Worm (Caenorhabditis elegans) whole organism, L1 larva: ENCODE measurements around the gene exc-1.

Source experiments
- blmp-1 ChIP-seq: fragments of 150-350 bp; optimal IDR thresholded peaks from 2 replicates; lab custom pipeline; 2014; ENCODE audit warnings: missing biosample characterization, missing genetic modification characterization
- ceh-63 ChIP-seq: fragments of 200-800 bp; sonication (Bioruptor generic); optimal IDR thresholded peaks from 2 replicates; lab custom pipeline; 2018; ENCODE audit warnings: mild to moderate bottlenecking, missing genetic modification characterization, missing compliant biosample characterization
- fos-1 ChIP-seq: fragments of 150-350 bp; optimal IDR thresholded peaks from 2 replicates; lab custom pipeline; 2014; ENCODE audit warnings: missing biosample characterization, missing genetic modification characterization
- mdl-1 ChIP-seq, 2 experiments: fragments of 150-350 bp; optimal IDR thresholded peaks; 2 replicates each; lab custom pipeline; 2014 to 2017; ENCODE audit warnings: missing biosample characterization in 2 of 2, missing genetic modification characterization in 2 of 2, inconsistent platforms in 1 of 2
- mep-1 ChIP-seq: fragments of 150-350 bp; optimal IDR thresholded peaks from 2 replicates; lab custom pipeline; 2014; ENCODE audit warnings: missing biosample characterization, missing genetic modification characterization
- nhr-28 ChIP-seq: fragments of 150-350 bp; optimal IDR thresholded peaks from 2 replicates; lab custom pipeline; 2014; ENCODE audit warnings: missing biosample characterization, missing genetic modification characterization
- nhr-76 ChIP-seq: sonication (generic microtip); optimal IDR thresholded peaks from 2 replicates; lab custom pipeline; 2017; ENCODE audit warnings: missing biosample characterization, missing genetic modification characterization
- nhr-85 ChIP-seq: sonication (generic microtip); peaks from one replicate; lab custom pipeline; 2016; ENCODE audit warnings: missing genetic modification characterization, inconsistent platforms, missing compliant biosample characterization
- nhr-90 ChIP-seq: sonication (generic microtip); optimal IDR thresholded peaks from 2 replicates; lab custom pipeline; 2016; ENCODE audit warnings: mild to moderate bottlenecking, missing genetic modification characterization, missing compliant biosample characterization; ENCODE audit not compliant: poor library complexity
- pag-3 ChIP-seq: sonication (generic microtip); optimal IDR thresholded peaks from 2 replicates; lab custom pipeline; 2017; ENCODE audit warnings: missing genetic modification characterization, mild to moderate bottlenecking, missing compliant biosample characterization, antibody characterized with exemption, borderline replicate concordance; ENCODE audit not compliant: insufficient read depth
- snpc-4 ChIP-seq: fragments of 150-350 bp; optimal IDR thresholded peaks from 2 replicates; lab custom pipeline; 2014; ENCODE audit warnings: missing biosample characterization, missing genetic modification characterization
- unc-98 ChIP-seq: fragments of 200-800 bp; sonication (Bioruptor generic); IDR thresholded peaks from 2 replicates; pipeline ENCODE4 v1.3.6; 2022; ENCODE audit warnings: missing genetic modification characterization, missing compliant biosample characterization

DNA sequence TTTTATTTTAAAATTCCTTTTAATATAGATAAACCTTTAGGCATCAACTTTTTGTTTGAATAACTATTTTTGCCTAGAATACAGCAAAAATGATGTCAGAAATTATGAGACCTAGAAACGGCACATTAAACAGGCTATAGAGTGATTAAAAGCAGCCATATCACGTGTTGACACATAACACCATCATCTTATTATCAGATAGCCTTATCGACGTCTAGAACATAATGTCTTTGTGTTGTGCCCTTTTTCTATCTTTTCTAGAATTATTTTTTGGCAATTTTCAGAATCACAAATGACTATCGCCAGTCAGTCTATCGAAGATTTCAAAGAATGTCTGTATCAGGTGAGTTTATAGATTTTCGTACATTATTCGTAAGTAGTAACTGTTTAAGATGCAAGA, 16.9 kb upstream of the exc-1 start:
- no peak for TF ChIP-seq nhr-85
- no peak for TF ChIP-seq mep-1 (tag; lab: Kevin White, UChicago)
- TF ChIP-seq snpc-4 (tag; lab: Kevin White, UChicago), result no peak
- TF ChIP-seq nhr-90 (tag; lab: Kevin White, UChicago), result no peak
- no peak for TF ChIP-seq fos-1
- no peak for TF ChIP-seq mdl-1 (tag; optimal IDR thresholded peaks at IDR 0.05; lab: Kevin White, UChicago)
- TF ChIP-seq blmp-1 (tag; lab: Kevin White, UChicago), result no peak
- TF ChIP-seq nhr-76 (tag; lab: Kevin White, UChicago), result no peak
- TF ChIP-seq ceh-63 (GFP tag; lab: Kevin White, UChicago), result no peak
- no peak for TF ChIP-seq pag-3
- no peak for TF ChIP-seq nhr-28
- TF ChIP-seq unc-98 (GFP tag; lab: Robert Waterston, UW), result no peak
